Fruit fly (Drosophila melanogaster): ENCODE results near the gene tey.

dm6 chr3L:19634788-19635448 lies 29.0 kb downstream of the tey start:
- TF ChIP-seq Dfd (GFP tag; optimal IDR thresholded peaks at IDR 0.05) = no peak
- peak; percentile 73 for TF ChIP-seq CG32772 (GFP tag; IDR thresholded peaks at IDR 0.05)
